Worm (Caenorhabditis elegans): Measurements from ENCODE around the gene C43F9.4.

- TF ChIP-seq xbp-1 (tag; optimal IDR thresholded peaks at IDR 0.05) (no peak), blmp-1 (tag; optimal IDR thresholded peaks at IDR 0.05) (peak; percentile 8)
Observed at ce11 chrIV:10567822-10568221, 21.1 kb downstream of the C43F9.4 start.
